Worm (Caenorhabditis elegans) whole organism, L1 larva: ENCODE data around the gene F11D5.6.

Experiments used
- C16A3.4 ChIP-seq: fragments of 150-350 bp; optimal IDR thresholded peaks from 2 replicates; lab custom pipeline; 2014; ENCODE audit warnings: missing biosample characterization, missing genetic modification characterization
- C34B4.2 ChIP-seq: sonication (generic microtip); optimal IDR thresholded peaks from 2 replicates; lab custom pipeline; 2017; ENCODE audit warnings: mild to moderate bottlenecking, missing genetic modification characterization, missing compliant biosample characterization
- F16B12.6 ChIP-seq: fragments of 150-350 bp; optimal IDR thresholded peaks from 2 replicates; lab custom pipeline; 2014; ENCODE audit warnings: missing biosample characterization, missing genetic modification characterization
- aha-1 ChIP-seq: fragments of 150-350 bp; optimal IDR thresholded peaks from 2 replicates; lab custom pipeline; 2014; ENCODE audit warnings: missing biosample characterization, missing genetic modification characterization
- alr-1 ChIP-seq: fragments of 200-800 bp; sonication (Bioruptor generic); optimal IDR thresholded peaks from 2 replicates; lab custom pipeline; 2018; ENCODE audit warnings: borderline replicate concordance, mild to moderate bottlenecking, missing genetic modification characterization, missing compliant biosample characterization
- aly-2 ChIP-seq: fragments of 150-350 bp; optimal IDR thresholded peaks from 2 replicates; lab custom pipeline; 2014; ENCODE audit warnings: missing biosample characterization, missing genetic modification characterization
- ama-1 ChIP-seq: fragments of 150-350 bp; optimal IDR thresholded peaks from 2 replicates; lab custom pipeline; 2014
- blmp-1 ChIP-seq: fragments of 150-350 bp; optimal IDR thresholded peaks from 2 replicates; lab custom pipeline; 2014; ENCODE audit warnings: missing biosample characterization, missing genetic modification characterization
- ceh-8 ChIP-seq: fragments of 200-800 bp; sonication (Bioruptor generic); optimal IDR thresholded peaks from 2 replicates; lab custom pipeline; 2018; ENCODE audit warnings: mild to moderate bottlenecking, missing genetic modification characterization, moderate library complexity, missing compliant biosample characterization
- ceh-88 ChIP-seq: fragments of 200-800 bp; sonication (Bioruptor generic); IDR thresholded peaks from 2 replicates; pipeline ENCODE4 v1.3.6; 2022; ENCODE audit warnings: missing genetic modification characterization, missing compliant biosample characterization
- efl-1 ChIP-seq, 4 experiments: fragments of 150-350 bp; optimal IDR thresholded peaks in 3 of 4; peaks in 1 of 4; 1 replicate in 1 of 4; 2 replicates in 3 of 4; lab custom pipeline; 2014; ENCODE audit warnings: missing biosample characterization in 2 of 4, missing genetic modification characterization in 2 of 4, missing genetic modification reagents in 2 of 4
- egl-13 ChIP-seq: sonication (generic microtip); optimal IDR thresholded peaks from 2 replicates; lab custom pipeline; 2016; ENCODE audit warnings: missing genotype, missing genetic modification reagents, missing genetic modification characterization, missing compliant biosample characterization
- elt-2 ChIP-seq: sonication (generic microtip); optimal IDR thresholded peaks from 2 replicates; lab custom pipeline; 2016; ENCODE audit warnings: missing genetic modification characterization, mild to moderate bottlenecking, inconsistent platforms, missing compliant biosample characterization, missing genetic modification reagents
- fkh-8 ChIP-seq: sonication (generic microtip); optimal IDR thresholded peaks from 2 replicates; lab custom pipeline; 2016; ENCODE audit warnings: mild to moderate bottlenecking, missing genetic modification characterization, missing compliant biosample characterization
- fos-1 ChIP-seq: fragments of 150-350 bp; optimal IDR thresholded peaks from 2 replicates; lab custom pipeline; 2014; ENCODE audit warnings: missing biosample characterization, missing genetic modification characterization
- grh-1 ChIP-seq: fragments of 200-800 bp; sonication (Bioruptor generic); IDR thresholded peaks from 2 replicates; pipeline ENCODE4 v1.3.6; 2022; ENCODE audit warnings: missing genetic modification reagents, missing genetic modification characterization, missing compliant biosample characterization
- hpl-2 ChIP-seq: fragments of 150-350 bp; optimal IDR thresholded peaks from 2 replicates; lab custom pipeline; 2014; ENCODE audit warnings: missing biosample characterization, missing genetic modification reagents, missing genetic modification characterization
- isw-1 ChIP-seq: fragments of 200-800 bp; sonication (Bioruptor generic); IDR thresholded peaks from 2 replicates; pipeline ENCODE4 v1.3.6; 2022; ENCODE audit warnings: missing genetic modification characterization, missing compliant biosample characterization
- jun-1 ChIP-seq: fragments of 150-350 bp; optimal IDR thresholded peaks from 2 replicates; lab custom pipeline; 2014; ENCODE audit warnings: missing biosample characterization, missing genetic modification reagents, missing genetic modification characterization
- lin-13 ChIP-seq: fragments of 150-350 bp; optimal IDR thresholded peaks from 2 replicates; lab custom pipeline; 2014; ENCODE audit warnings: missing biosample characterization, missing genetic modification reagents, missing genetic modification characterization
- lin-35 ChIP-seq, 2 experiments: fragments of 150-350 bp; optimal IDR thresholded peaks; 2 replicates each; lab custom pipeline; 2014; ENCODE audit warnings: missing biosample characterization in 2 of 2, missing genetic modification characterization in 2 of 2, missing genetic modification reagents in 2 of 2
- mab-9 ChIP-seq: fragments of 200-800 bp; sonication (Bioruptor generic); IDR thresholded peaks from 2 replicates; pipeline ENCODE4 v1.3.6; 2022; ENCODE audit warnings: missing genetic modification reagents, missing genetic modification characterization, missing compliant biosample characterization
- mdl-1 ChIP-seq, 2 experiments: fragments of 150-350 bp; optimal IDR thresholded peaks; 2 replicates each; lab custom pipeline; 2014 to 2017; ENCODE audit warnings: missing biosample characterization in 2 of 2, missing genetic modification characterization in 2 of 2, inconsistent platforms in 1 of 2
- mef-2 ChIP-seq: fragments of 150-350 bp; optimal IDR thresholded peaks from 2 replicates; lab custom pipeline; 2014; ENCODE audit warnings: missing biosample characterization, missing genetic modification characterization
- nhr-12 ChIP-seq: sonication (generic microtip); optimal IDR thresholded peaks from 2 replicates; lab custom pipeline; 2017; ENCODE audit warnings: missing biosample characterization, missing genetic modification characterization
- nhr-237 ChIP-seq: fragments of 150-350 bp; optimal IDR thresholded peaks from 2 replicates; lab custom pipeline; 2014; ENCODE audit warnings: missing biosample characterization, missing genetic modification characterization
- nhr-85 ChIP-seq: sonication (generic microtip); peaks from one replicate; lab custom pipeline; 2016; ENCODE audit warnings: missing genetic modification characterization, inconsistent platforms, missing compliant biosample characterization
- nhr-90 ChIP-seq: sonication (generic microtip); optimal IDR thresholded peaks from 2 replicates; lab custom pipeline; 2016; ENCODE audit warnings: mild to moderate bottlenecking, missing genetic modification characterization, missing compliant biosample characterization; ENCODE audit not compliant: poor library complexity
- pqm-1 ChIP-seq: sonication (generic microtip); optimal IDR thresholded peaks from 3 replicates; lab custom pipeline; 2017; ENCODE audit warnings: missing biosample characterization, missing genetic modification characterization
- sox-4 ChIP-seq: sonication (generic microtip); optimal IDR thresholded peaks from 2 replicates; lab custom pipeline; 2016; ENCODE audit warnings: missing genetic modification characterization, missing compliant biosample characterization
- tbx-2 ChIP-seq: sonication (generic microtip); optimal IDR thresholded peaks from 2 replicates; lab custom pipeline; 2016; ENCODE audit warnings: missing genetic modification characterization, missing compliant biosample characterization
- unc-62 ChIP-seq: fragments of 150-350 bp; optimal IDR thresholded peaks from 2 replicates; lab custom pipeline; 2014; ENCODE audit warnings: missing biosample characterization, missing genetic modification reagents, missing genetic modification characterization
- unc-86 ChIP-seq: sonication (generic microtip); optimal IDR thresholded peaks from 2 replicates; lab custom pipeline; 2016; ENCODE audit warnings: missing genetic modification characterization, missing compliant biosample characterization
- unc-98 ChIP-seq: fragments of 200-800 bp; sonication (Bioruptor generic); IDR thresholded peaks from 2 replicates; pipeline ENCODE4 v1.3.6; 2022; ENCODE audit warnings: missing genetic modification characterization, missing compliant biosample characterization
- vab-15 ChIP-seq: sonication (generic microtip); optimal IDR thresholded peaks from 2 replicates; lab custom pipeline; 2017; ENCODE audit warnings: missing genotype, mild to moderate bottlenecking, missing genetic modification characterization, missing compliant biosample characterization
- ztf-4 ChIP-seq: fragments of 150-350 bp; optimal IDR thresholded peaks from 2 replicates; lab custom pipeline; 2014; ENCODE audit warnings: missing biosample characterization, missing genetic modification characterization

The F11D5.6 gene

ce11 chrX:3310702-3311101 is 15.4 kb downstream of the F11D5.6 start:
- TF ChIP-seq efl-1 (optimal IDR thresholded peaks at IDR 0.05; lab: Kevin White, UChicago) (no peak), efl-1 (GFP tag; optimal IDR thresholded peaks at IDR 0.05 in 1 of 2; lab: Kevin White, UChicago) (no peak), fos-1 (no peak), nhr-90 (no peak), blmp-1 (tag; lab: Kevin White, UChicago) (no peak), unc-62 (no peak)

DNA sequence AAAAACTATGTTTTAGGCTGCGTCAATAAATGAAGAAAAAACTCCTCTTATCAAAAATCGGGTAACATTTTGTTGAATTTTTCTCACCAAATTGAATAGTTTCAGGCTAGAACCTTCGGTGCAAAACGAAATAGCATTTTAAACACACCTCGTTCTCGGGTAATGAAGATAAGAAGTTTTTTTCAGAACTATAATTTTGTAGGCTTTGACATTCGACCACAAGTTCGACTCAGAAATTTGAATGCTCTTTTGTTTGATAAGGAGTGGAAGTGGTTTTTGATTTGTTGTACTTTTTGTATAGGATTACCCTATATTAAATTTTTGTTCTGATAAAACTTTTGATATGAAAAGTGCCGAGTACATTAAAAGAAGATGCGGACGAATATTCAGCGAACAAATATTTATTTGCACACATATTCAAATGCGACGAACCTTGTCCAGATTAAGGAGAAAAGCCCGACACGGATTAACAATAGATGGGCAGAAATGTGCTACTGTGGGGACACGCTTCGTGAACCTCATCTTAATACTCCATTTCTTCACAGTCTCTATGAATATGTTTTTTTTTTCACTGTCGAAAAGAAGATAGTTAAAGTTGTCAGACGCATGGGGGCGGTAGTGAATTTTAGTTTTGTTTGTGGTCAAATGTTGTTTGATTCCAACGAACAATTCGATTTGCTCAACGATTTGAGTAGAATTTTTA is 19.3 kb downstream of the F11D5.6 start:
- TF ChIP-seq lin-13 (GFP tag; lab: Kevin White, UChicago) (no peak), ztf-4 (tag; lab: Kevin White, UChicago) (no peak), elt-2 (tag; lab: Kevin White, UChicago) (peak; percentile 18), nhr-85 (peak; percentile 1)

ce11 chrX:3304068-3304467 is 22.0 kb downstream of the F11D5.6 start, which contains the start of gene F11D5.7:
Gene F11D5.7, plus strand, starts transcription at chrX:3304368.
- TF ChIP-seq jun-1 (no peak), C16A3.4 (no peak), aly-2 (no peak), vab-15 (tag; lab: Kevin White, UChicago) (no peak), mef-2 (tag; lab: Kevin White, UChicago) (no peak), mab-9 (no peak)

- TF ChIP-seq nhr-90, result no peak
- TF ChIP-seq ceh-8 (GFP tag; lab: Kevin White, UChicago), result no peak
- TF ChIP-seq ceh-88 (GFP tag; lab: Robert Waterston, UW), result no peak
- no peak for TF ChIP-seq ztf-4 (tag; lab: Kevin White, UChicago)
- TF ChIP-seq vab-15 (tag; lab: Kevin White, UChicago), result no peak
- no peak for TF ChIP-seq C34B4.2 (tag; lab: Kevin White, UChicago)
- TF ChIP-seq mef-2 (tag; lab: Kevin White, UChicago), result no peak
- no peak for TF ChIP-seq egl-13 (tag; lab: Kevin White, UChicago)
- no peak for TF ChIP-seq sox-4
- TF ChIP-seq tbx-2 (tag; lab: Kevin White, UChicago), result no peak
- no peak for TF ChIP-seq grh-1 (GFP tag; lab: Robert Waterston, UW)
Observed at ce11 chrX:3301770-3302169, 24.3 kb downstream of the F11D5.6 start, which contains the start of gene F11D5.5. Gene F11D5.5, plus strand, starts transcription at chrX:3302070.

DNA sequence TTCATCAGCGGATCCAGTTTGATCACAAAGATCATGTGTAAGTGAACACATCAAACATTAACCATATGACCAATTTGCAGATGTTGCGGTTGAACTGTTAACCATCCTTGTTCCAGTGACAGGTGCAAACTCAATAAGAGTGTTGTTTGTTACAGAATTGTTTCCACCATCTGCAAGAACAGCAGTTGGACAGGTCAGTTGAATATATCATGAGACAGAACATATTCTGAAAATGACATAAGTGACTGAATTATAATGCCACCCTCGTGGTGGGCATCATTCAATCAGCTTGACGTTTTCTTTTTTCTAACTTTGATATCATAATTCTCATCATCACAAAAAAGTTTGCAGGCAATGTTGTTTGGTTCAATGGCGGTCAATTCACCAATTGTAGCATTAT is 25.5 kb downstream of the F11D5.6 start:
- no peak for TF ChIP-seq grh-1 (GFP tag; lab: Robert Waterston, UW)
- TF ChIP-seq sox-4, result no peak
- no peak for TF ChIP-seq unc-86
- TF ChIP-seq alr-1 (tag; lab: Kevin White, UChicago), result no peak
- TF ChIP-seq ztf-4 (tag; lab: Kevin White, UChicago), result no peak
- TF ChIP-seq blmp-1 (tag; lab: Kevin White, UChicago), result no peak

DNA sequence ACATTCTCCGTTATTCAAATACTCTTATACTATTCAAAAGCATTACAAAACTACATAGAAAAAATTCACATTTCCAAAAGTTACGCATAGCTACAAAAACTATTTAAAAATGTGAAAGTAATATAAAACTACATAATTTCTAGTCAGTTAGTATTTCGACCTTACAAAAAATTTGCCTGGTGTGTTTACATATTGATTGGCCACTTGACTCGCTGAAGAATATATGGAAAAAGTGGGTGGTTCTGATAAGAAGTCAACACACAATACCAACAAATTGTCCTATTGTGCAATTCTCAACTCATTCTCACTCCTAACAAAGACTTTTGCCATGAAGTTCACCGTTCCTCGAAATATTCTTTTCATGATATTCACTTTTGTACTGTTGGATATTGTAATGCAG is 27.5 kb downstream of the F11D5.6 start, which contains the start of gene K09C4.1:
K09C4.1 (plus strand) TSS at position 301 of the 400 bp plus-strand sequence.
- TF ChIP-seq nhr-237 (no peak), nhr-12 (no peak), hpl-2 (GFP tag; lab: Kevin White, UChicago) (no peak), F16B12.6 (tag; lab: Kevin White, UChicago) (no peak), aha-1 (no peak), ztf-4 (tag; lab: Kevin White, UChicago) (no peak), isw-1 (GFP tag; lab: Robert Waterston, UW) (no peak), fkh-8 (tag; lab: Kevin White, UChicago) (no peak), ama-1 (lab: Kevin White, UChicago) (no peak), pqm-1 (tag; lab: Kevin White, UChicago) (no peak), unc-98 (GFP tag; lab: Robert Waterston, UW) (no peak), lin-35 (GFP tag; optimal IDR thresholded peaks at IDR 0.05; lab: Kevin White, UChicago) (no peak), mdl-1 (tag; optimal IDR thresholded peaks at IDR 0.05; lab: Kevin White, UChicago) (no peak)
